Worm (Caenorhabditis elegans) whole organism, L3 larva: ENCODE data around the gene lgc-11.

Experiments used
- ZK546.5 ChIP-seq: sonication (generic microtip); optimal IDR thresholded peaks from 2 replicates; lab custom pipeline; 2017; ENCODE audit warnings: missing biosample characterization, missing genetic modification characterization
- aly-2 ChIP-seq: fragments of 150-350 bp; optimal IDR thresholded peaks from 2 replicates; lab custom pipeline; 2014; ENCODE audit warnings: missing biosample characterization, missing genetic modification characterization
- elt-1 ChIP-seq: fragments of 150-350 bp; optimal IDR thresholded peaks from 2 replicates; lab custom pipeline; 2014; ENCODE audit warnings: missing biosample characterization, missing genetic modification characterization
- elt-2 ChIP-seq: sonication (generic microtip); optimal IDR thresholded peaks from 2 replicates; lab custom pipeline; 2016; ENCODE audit warnings: missing genetic modification reagents, mild to moderate bottlenecking, missing genetic modification characterization, missing compliant biosample characterization
- fkh-10 ChIP-seq: sonication (generic microtip); optimal IDR thresholded peaks from 2 replicates; lab custom pipeline; 2017; ENCODE audit warnings: missing biosample characterization, missing genetic modification reagents, missing genetic modification characterization
- lsy-12 ChIP-seq: sonication (generic microtip); optimal IDR thresholded peaks from 2 replicates; lab custom pipeline; 2016; ENCODE audit warnings: mild to moderate bottlenecking, missing genetic modification characterization, missing compliant biosample characterization
- nfya-1 ChIP-seq: sonication (generic microtip); optimal IDR thresholded peaks from 2 replicates; lab custom pipeline; 2017; ENCODE audit warnings: missing genetic modification characterization, mild to moderate bottlenecking, missing compliant biosample characterization, antibody characterized with exemption, moderate library complexity; ENCODE audit not compliant: insufficient read depth
- nhr-237 ChIP-seq: fragments of 150-350 bp; optimal IDR thresholded peaks from 2 replicates; lab custom pipeline; 2014; ENCODE audit warnings: missing biosample characterization, missing genetic modification characterization
- nhr-43 ChIP-seq: sonication (generic microtip); optimal IDR thresholded peaks from 2 replicates; lab custom pipeline; 2016; ENCODE audit warnings: mild to moderate bottlenecking, missing genetic modification characterization, missing compliant biosample characterization; ENCODE audit not compliant: poor library complexity, severe bottlenecking
- nhr-76 ChIP-seq: fragments of 150-350 bp; sonication (generic microtip); optimal IDR thresholded peaks from 5 replicates; lab custom pipeline; 2014; ENCODE audit warnings: missing biosample characterization, missing genetic modification characterization
- pha-4 ChIP-seq: fragments of 150-350 bp; optimal IDR thresholded peaks from 2 replicates; lab custom pipeline; 2014; ENCODE audit warnings: missing biosample characterization, missing genetic modification reagents, missing genetic modification characterization

Gene lgc-11

DNA sequence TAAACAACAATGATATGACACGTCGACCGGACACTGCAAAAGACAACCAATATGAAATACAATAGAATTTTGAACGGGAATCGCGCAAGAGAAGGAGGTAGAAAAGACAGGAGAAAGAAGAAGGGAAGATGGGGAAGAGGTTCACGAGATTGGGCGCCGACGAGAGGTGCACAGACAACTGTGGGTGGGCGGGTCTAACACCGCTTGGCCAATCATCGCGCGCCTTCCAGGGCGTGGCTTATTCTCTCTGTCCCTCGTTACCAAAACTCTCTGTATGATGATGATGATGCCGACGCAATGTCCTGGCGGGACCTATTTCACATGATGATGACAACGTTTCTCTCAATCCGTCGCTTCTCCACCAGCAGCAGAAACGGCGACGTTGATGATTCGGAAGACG, 45.9 kb downstream of the lgc-11 start:
- TF ChIP-seq pha-4 (tag; lab: Kevin White, UChicago) (peak; percentile 7), fkh-10 (GFP tag; lab: Kevin White, UChicago) (no peak), nhr-43 (tag; lab: Kevin White, UChicago) (no peak), nfya-1 (tag; lab: Kevin White, UChicago) (peak; percentile 93), nhr-76 (tag; lab: Kevin White, UChicago) (no peak)

DNA sequence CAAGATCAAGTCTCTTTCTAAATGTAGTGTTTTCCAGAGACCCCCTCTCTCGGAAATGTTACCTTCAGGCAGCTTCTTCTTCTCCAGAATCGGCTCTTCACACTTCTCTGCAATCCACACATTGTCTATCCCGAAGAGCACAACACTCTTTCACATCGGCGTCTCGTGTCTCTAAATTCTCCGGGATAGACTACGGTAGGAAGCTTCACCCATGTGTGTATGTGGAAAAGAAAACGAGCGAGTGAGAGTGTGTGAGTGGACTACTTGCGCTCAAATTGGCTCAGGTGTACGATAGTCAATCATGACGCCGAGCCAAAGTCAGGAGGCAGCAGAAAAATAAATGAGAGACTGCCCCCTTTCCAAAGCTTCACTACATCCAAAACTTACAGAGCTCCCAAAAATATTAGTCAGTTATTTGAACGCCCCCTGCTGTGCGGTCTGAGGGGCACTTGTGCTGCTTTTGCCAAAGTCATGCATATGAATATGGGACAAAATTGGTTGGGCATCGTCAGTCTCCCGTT, 49.2 kb downstream of the lgc-11 start:
- no peak for TF ChIP-seq lsy-12 (tag; lab: Kevin White, UChicago)
- TF ChIP-seq elt-1, result no peak
- TF ChIP-seq ZK546.5 (tag; lab: Kevin White, UChicago), result no peak
- peak; percentile 22 for TF ChIP-seq fkh-10 (GFP tag; lab: Kevin White, UChicago)
- TF ChIP-seq nfya-1 (tag; lab: Kevin White, UChicago), result peak; percentile 50
- TF ChIP-seq nhr-237 (tag; lab: Kevin White, UChicago), result no peak
- no peak for TF ChIP-seq elt-2 (tag; lab: Kevin White, UChicago)

DNA sequence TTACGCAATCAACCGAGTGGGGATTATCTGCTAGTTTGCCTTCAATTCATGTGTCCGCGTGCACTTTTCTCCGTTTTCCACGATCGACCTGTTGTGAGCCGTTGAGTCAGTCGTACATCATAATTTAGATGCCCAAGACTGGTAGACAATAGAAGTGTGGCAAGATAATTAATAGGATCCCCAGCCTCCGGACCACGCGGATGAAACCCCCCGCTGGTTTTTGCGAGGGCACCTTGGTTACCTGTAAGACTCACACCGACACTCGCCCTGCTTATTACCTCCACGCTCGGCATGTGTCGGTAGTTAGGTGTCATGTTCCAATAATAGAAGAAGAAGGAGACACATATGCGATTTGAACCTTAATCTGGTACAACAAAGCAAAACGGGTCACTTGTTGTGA, 50.5 kb downstream of the lgc-11 start:
- no peak for TF ChIP-seq aly-2
- TF ChIP-seq, all 47 proteins: peak for 0
